Fruit fly (Drosophila melanogaster) whole organism, embryonic: ENCODE data around the gene stas.
A peak's percentile ranks its signal among the peaks of the same experiment; 100 is the strongest.

Source experiments
- Blimp-1 ChIP-seq: fragments of 200-800 bp; sonication (Bioruptor generic); optimal IDR thresholded peaks from 3 replicates; lab custom pipeline; 2018; ENCODE audit warnings: missing biosample characterization, missing genetic modification characterization, mild to moderate bottlenecking, moderate library complexity, missing genetic modification reagents
- CG10209 ChIP-seq: fragments of 200-800 bp; sonication (Bioruptor generic); optimal IDR thresholded peaks from 3 replicates; lab custom pipeline; 2017; ENCODE audit warnings: missing biosample characterization, mild to moderate bottlenecking, missing genetic modification characterization, missing genetic modification reagents
- CG1024 ChIP-seq: fragments of 200-800 bp; sonication (Bioruptor generic); IDR thresholded peaks from 2 replicates; pipeline ENCODE4 v1.3.6; 2022; ENCODE audit warnings: missing biosample characterization, missing genetic modification characterization
- CG11085 ChIP-seq: fragments of 200-800 bp; sonication (Bioruptor generic); IDR thresholded peaks from 2 replicates; pipeline ENCODE4 v1.3.6; 2022; ENCODE audit warnings: missing biosample characterization, missing genetic modification characterization
- CG11093 ChIP-seq: fragments of 200-800 bp; sonication (Bioruptor generic); IDR thresholded peaks from 3 replicates; pipeline ENCODE4 v1.3.6; 2022; ENCODE audit warnings: missing biosample characterization, missing genetic modification characterization
- CG11398 ChIP-seq: fragments of 200-800 bp; sonication (Bioruptor generic); optimal IDR thresholded peaks from 2 replicates; lab custom pipeline; 2016; ENCODE audit warnings: missing biosample characterization, missing genetic modification characterization
- CG11504 ChIP-seq: fragments of 200-800 bp; sonication (Bioruptor generic); optimal IDR thresholded peaks from 3 replicates; lab custom pipeline; 2019; ENCODE audit warnings: missing biosample characterization, mild to moderate bottlenecking, missing genetic modification characterization, moderate library complexity
- CG13424 ChIP-seq: fragments of 200-800 bp; sonication (Bioruptor generic); optimal IDR thresholded peaks from 2 replicates; lab custom pipeline; 2019; ENCODE audit warnings: missing biosample characterization, mild to moderate bottlenecking, missing genetic modification characterization, moderate library complexity
- CG15269 ChIP-seq: fragments of 200-800 bp; sonication (Bioruptor generic); optimal IDR thresholded peaks from 2 replicates; lab custom pipeline; 2018; ENCODE audit warnings: missing biosample characterization, mild to moderate bottlenecking, missing genetic modification characterization, moderate library complexity
- CG1603 ChIP-seq: fragments of 200-800 bp; sonication (Bioruptor generic); optimal IDR thresholded peaks from 2 replicates; lab custom pipeline; 2019; ENCODE audit warnings: missing biosample characterization, mild to moderate bottlenecking, missing genetic modification characterization, moderate library complexity
- CG18011 ChIP-seq: fragments of 200-800 bp; sonication (Bioruptor generic); optimal IDR thresholded peaks from 2 replicates; lab custom pipeline; 2017; ENCODE audit warnings: missing biosample characterization, missing genetic modification characterization, mild to moderate bottlenecking, moderate library complexity, missing genotype
- CG1832 ChIP-seq: fragments of 200-800 bp; sonication (Bioruptor generic); optimal IDR thresholded peaks from 2 replicates; lab custom pipeline; 2017; ENCODE audit warnings: missing biosample characterization, mild to moderate bottlenecking, missing genetic modification characterization, inconsistent platforms
- CG18619 ChIP-seq: fragments of 200-800 bp; sonication (Bioruptor generic); optimal IDR thresholded peaks from 3 replicates; lab custom pipeline; 2017; ENCODE audit warnings: missing biosample characterization, mild to moderate bottlenecking, missing genetic modification characterization
- CG30020 ChIP-seq: fragments of 200-800 bp; optimal IDR thresholded peaks from 2 replicates; lab custom pipeline; 2019; ENCODE audit warnings: missing biosample characterization, mild to moderate bottlenecking, missing genetic modification characterization, moderate library complexity
- CG30403 ChIP-seq: fragments of 200-800 bp; sonication (Bioruptor generic); optimal IDR thresholded peaks from 3 replicates; lab custom pipeline; 2016; ENCODE audit warnings: missing biosample characterization, missing genetic modification characterization
- CG31441 ChIP-seq: fragments of 200-800 bp; sonication (Bioruptor generic); IDR thresholded peaks from 2 replicates; pipeline ENCODE4 v1.3.6; 2022; ENCODE audit warnings: missing biosample characterization, missing genetic modification characterization
- CG5180 ChIP-seq: fragments of 200-800 bp; sonication (Bioruptor generic); optimal IDR thresholded peaks from 3 replicates; lab custom pipeline; 2017; ENCODE audit warnings: missing biosample characterization, missing genetic modification characterization, mild to moderate bottlenecking, moderate library complexity, missing genetic modification reagents
- CoRest ChIP-seq: fragments of 200-800 bp; sonication (Bioruptor generic); optimal IDR thresholded peaks from 3 replicates; lab custom pipeline; 2018; ENCODE audit warnings: missing biosample characterization, mild to moderate bottlenecking, missing genetic modification characterization, moderate library complexity
- Fer2 ChIP-seq: fragments of 200-800 bp; sonication (Bioruptor generic); optimal IDR thresholded peaks from 2 replicates; lab custom pipeline; 2018; ENCODE audit warnings: missing biosample characterization, mild to moderate bottlenecking, missing genetic modification characterization, moderate library complexity
- HLH54F ChIP-seq: fragments of 200-800 bp; sonication (Bioruptor generic); optimal IDR thresholded peaks from 3 replicates; lab custom pipeline; 2016; ENCODE audit warnings: missing biosample characterization, missing genetic modification characterization
- Kr ChIP-seq: fragments of 200-800 bp; sonication (Bioruptor generic); optimal IDR thresholded peaks from 2 replicates; lab custom pipeline; 2017; ENCODE audit warnings: missing biosample characterization, mild to moderate bottlenecking, missing genetic modification characterization
- PHDP ChIP-seq: fragments of 200-800 bp; sonication (Bioruptor generic); optimal IDR thresholded peaks from 3 replicates; lab custom pipeline; 2018; ENCODE audit warnings: missing biosample characterization, mild to moderate bottlenecking, missing genetic modification characterization, moderate library complexity
- Sox102F ChIP-seq: fragments of 200-800 bp; sonication (Bioruptor generic); optimal IDR thresholded peaks from 2 replicates; lab custom pipeline; 2018; ENCODE audit warnings: missing biosample characterization, mild to moderate bottlenecking, missing genetic modification characterization, moderate library complexity
- ash1 ChIP-seq: fragments of 200-800 bp; sonication (Bioruptor generic); optimal IDR thresholded peaks from 2 replicates; lab custom pipeline; 2018; ENCODE audit warnings: missing biosample characterization, mild to moderate bottlenecking, missing genetic modification characterization
- az2 ChIP-seq: fragments of 200-800 bp; sonication (Bioruptor generic); optimal IDR thresholded peaks from 3 replicates; lab custom pipeline; 2016; ENCODE audit warnings: missing biosample characterization, missing genetic modification characterization
- bab2 ChIP-seq: fragments of 200-800 bp; sonication (Bioruptor generic); optimal IDR thresholded peaks from 2 replicates; lab custom pipeline; 2016; ENCODE audit warnings: missing biosample characterization, missing genetic modification characterization
- bcd ChIP-seq: fragments of 200-800 bp; sonication (Bioruptor generic); optimal IDR thresholded peaks from 2 replicates; lab custom pipeline; 2017; ENCODE audit warnings: missing biosample characterization, mild to moderate bottlenecking, missing genetic modification characterization
- cad ChIP-seq: fragments of >200 bp; optimal IDR thresholded peaks from 2 replicates; lab custom pipeline; 2017; ENCODE audit warnings: missing biosample characterization, missing genetic modification characterization
- chn ChIP-seq: fragments of 200-800 bp; sonication (Bioruptor generic); optimal IDR thresholded peaks from 2 replicates; lab custom pipeline; 2016; ENCODE audit warnings: missing biosample characterization, missing genetic modification characterization
- croc ChIP-seq: fragments of 200-800 bp; sonication (Bioruptor generic); conservative IDR thresholded peaks from 3 replicates; pipeline ENCODE4 v1.3.6; 2022; ENCODE audit warnings: missing biosample characterization, missing genetic modification characterization
- cwo ChIP-seq: fragments of 200-800 bp; sonication (Bioruptor generic); optimal IDR thresholded peaks from 3 replicates; lab custom pipeline; 2017; ENCODE audit warnings: missing biosample characterization, missing genetic modification characterization, mild to moderate bottlenecking, moderate library complexity, missing genetic modification reagents
- eve ChIP-seq, 2 experiments: fragments of >200 bp; optimal IDR thresholded peaks; 2 replicates each; lab custom pipeline; 2017; ENCODE audit warnings: missing biosample characterization in 2 of 2, missing genetic modification characterization in 2 of 2
- gcm2 ChIP-seq: fragments of 200-800 bp; sonication (Bioruptor generic); optimal IDR thresholded peaks from 2 replicates; lab custom pipeline; 2016; ENCODE audit warnings: missing biosample characterization, missing genetic modification characterization
- her ChIP-seq: fragments of 200-800 bp; sonication (Bioruptor generic); optimal IDR thresholded peaks from 2 replicates; lab custom pipeline; 2016; ENCODE audit warnings: missing biosample characterization, missing genetic modification characterization
- ken ChIP-seq: fragments of 200-800 bp; sonication (Bioruptor generic); IDR thresholded peaks from 3 replicates; pipeline ENCODE4 v1.3.6; 2022; ENCODE audit warnings: missing biosample characterization, missing genetic modification characterization
- lab ChIP-seq: fragments of 200-800 bp; sonication (Bioruptor generic); optimal IDR thresholded peaks from 3 replicates; lab custom pipeline; 2017; ENCODE audit warnings: missing biosample characterization, missing genetic modification characterization, mild to moderate bottlenecking, moderate library complexity, missing genetic modification reagents
- lola ChIP-seq, 3 experiments: fragments of >200 bp in 2 of 3; fragments of 200-800 bp in 1 of 3; sonication (Bioruptor generic) in 1 of 3; optimal IDR thresholded peaks; 2 replicates each; lab custom pipeline; 2017 to 2019; ENCODE audit warnings: missing biosample characterization in 3 of 3, missing genetic modification characterization in 3 of 3, mild to moderate bottlenecking in 1 of 3, moderate library complexity in 1 of 3
- lov ChIP-seq, 2 experiments: fragments of 200-800 bp in 1 of 2; fragments of >200 bp in 1 of 2; sonication (Bioruptor generic) in 1 of 2; IDR thresholded peaks in 1 of 2; optimal IDR thresholded peaks in 1 of 2; 2 replicates in 1 of 2; 3 replicates in 1 of 2; pipeline versions ENCODE4 v1.3.6 to Lab custom; 2017 to 2022; ENCODE audit warnings: missing biosample characterization in 1 of 2, missing genetic modification characterization in 1 of 2
- odd ChIP-seq: fragments of 200-800 bp; sonication (Bioruptor generic); optimal IDR thresholded peaks from 2 replicates; lab custom pipeline; 2017; ENCODE audit warnings: missing biosample characterization, mild to moderate bottlenecking, missing genetic modification characterization
- otp ChIP-seq: fragments of 200-800 bp; sonication (Bioruptor generic); IDR thresholded peaks from 3 replicates; pipeline ENCODE4, ENCODE4 v1.3.6; 2022; ENCODE audit warnings: missing biosample characterization, missing genetic modification characterization
- peb ChIP-seq: fragments of 200-800 bp; sonication (Bioruptor generic); IDR thresholded peaks from 2 replicates; pipeline ENCODE4 v1.3.6; 2022; ENCODE audit warnings: missing biosample characterization, missing genetic modification characterization
- pfk ChIP-seq: fragments of 200-800 bp; sonication (Bioruptor generic); optimal IDR thresholded peaks from 2 replicates; lab custom pipeline; 2018; ENCODE audit warnings: missing biosample characterization, mild to moderate bottlenecking, missing genetic modification characterization, moderate library complexity
- phol ChIP-seq: fragments of 200-800 bp; sonication (Bioruptor generic); optimal IDR thresholded peaks from 3 replicates; lab custom pipeline; 2018; ENCODE audit warnings: missing biosample characterization, mild to moderate bottlenecking, missing genetic modification characterization, moderate library complexity
- ro ChIP-seq: fragments of 200-800 bp; sonication (Bioruptor generic); IDR thresholded peaks from 2 replicates; pipeline ENCODE4 v1.3.6; 2022; ENCODE audit warnings: missing biosample characterization, missing genetic modification characterization
- run ChIP-seq: fragments of 200-800 bp; sonication (Bioruptor generic); optimal IDR thresholded peaks from 3 replicates; lab custom pipeline; 2018; ENCODE audit warnings: missing biosample characterization, mild to moderate bottlenecking, missing genetic modification characterization
- seq ChIP-seq: fragments of 200-800 bp; sonication (Bioruptor generic); IDR thresholded peaks from 2 replicates; pipeline ENCODE4 v1.3.6; 2022; ENCODE audit warnings: missing biosample characterization, missing genetic modification characterization
- sima ChIP-seq: fragments of 200-800 bp; sonication (Bioruptor generic); optimal IDR thresholded peaks from 2 replicates; lab custom pipeline; 2016; ENCODE audit warnings: missing biosample characterization, missing genetic modification characterization
- sna ChIP-seq: fragments of 200-800 bp; sonication (Bioruptor generic); IDR thresholded peaks from 2 replicates; pipeline ENCODE4 v1.3.6; 2022; ENCODE audit warnings: missing biosample characterization, missing genetic modification characterization; ENCODE audit not compliant: partially characterized antibody
- sqz ChIP-seq: fragments of 200-800 bp; sonication (Bioruptor generic); optimal IDR thresholded peaks from 3 replicates; lab custom pipeline; 2018; ENCODE audit warnings: missing biosample characterization, mild to moderate bottlenecking, missing genetic modification characterization
- ttk ChIP-seq: fragments of 200-800 bp; sonication (Bioruptor generic); IDR thresholded peaks from 2 replicates; pipeline ENCODE4 v2.1.2; 2022; ENCODE audit warnings: missing biosample characterization, missing genetic modification characterization

The stas gene

dm6 chrX:17588134-17588533 lies 39.6 kb downstream of the stas start (continued):
- TF ChIP-seq eve (GFP tag; optimal IDR thresholded peaks at IDR 0.05; lab: Kevin White, UChicago) (peak in 1 of 2 experiments; percentile 76), CG5180 (GFP tag; lab: Kevin White, UChicago) (no peak), CG31441 (0 out of 2 replicates have a peak, but pooled peaks have one; percentile 15), phol (tag; lab: Kevin White, UChicago) (no peak), ro (no peak), bab2 (GFP tag; lab: Kevin White, UChicago) (no peak), peb (no peak), odd (GFP tag; lab: Kevin White, UChicago) (no peak), CG15269 (peak; percentile 42), HLH54F (GFP tag; lab: Kevin White, UChicago) (no peak), sima (GFP tag; lab: Kevin White, UChicago) (no peak), Fer2 (tag; lab: Kevin White, UChicago) (no peak), sna (GFP tag; lab: Robert Waterston, UW) (no peak), pfk (GFP tag; lab: Kevin White, UChicago) (no peak), lola (GFP tag; optimal IDR thresholded peaks at IDR 0.05; lab: Kevin White, UChicago) (peak in 1 of 3 experiments; percentile 7), ash1 (no peak), sqz (GFP tag; lab: Kevin White, UChicago) (no peak), CG10209 (GFP tag; lab: Kevin White, UChicago) (peak; percentile 14), Blimp-1 (GFP tag; lab: Kevin White, UChicago) (peak; percentile 40), CG1603 (peak; percentile 32), CG30020 (tag; lab: Kevin White, UChicago) (no peak), Kr (GFP tag; lab: Kevin White, UChicago) (no peak), cwo (peak; percentile 13), ken (GFP tag; lab: Robert Waterston, UW) (no peak), chn (GFP tag; lab: Kevin White, UChicago) (no peak), ttk (GFP tag; lab: Robert Waterston, UW) (no peak), CG1024 (no peak), seq (0 out of 2 replicates have a peak, but pooled peaks have one; percentile 19), CG13424 (tag; lab: Kevin White, UChicago) (peak; percentile 25), gcm2 (GFP tag; lab: Kevin White, UChicago) (no peak), CoRest (tag; lab: Kevin White, UChicago) (peak; percentile 19), Sox102F (GFP tag; lab: Kevin White, UChicago) (peak; percentile 16), CG11093 (no peak), CG18619 (peak; percentile 7), her (no peak), run (no peak), CG11398 (GFP tag; lab: Kevin White, UChicago) (no peak), otp (no peak), lov (optimal IDR thresholded peaks at IDR 0.05; lab: Kevin White, UChicago) (no peak), lov (GFP tag; IDR thresholded peaks at IDR 0.05; lab: Robert Waterston, UW) (no peak), CG11085 (no peak), croc (GFP tag; lab: Robert Waterston, UW) (no peak), bcd (no peak), lab (GFP tag; lab: Kevin White, UChicago) (peak; percentile 16), CG1832 (GFP tag; lab: Kevin White, UChicago) (no peak), CG11504 (tag; lab: Kevin White, UChicago) (peak; percentile 56), cad (GFP tag; lab: Kevin White, UChicago) (no peak), CG18011 (GFP tag; lab: Kevin White, UChicago) (no peak), az2 (GFP tag; lab: Kevin White, UChicago) (no peak), PHDP (peak; percentile 37), CG30403 (GFP tag; lab: Kevin White, UChicago) (peak; percentile 4)
